Fruit fly (Drosophila melanogaster): ENCODE measurements around the gene bin.

dm6 chr3L:7006421-7006820, 16.0 kb downstream of the bin start:
- TF ChIP-seq br (GFP tag; optimal IDR thresholded peaks at IDR 0.05) (no peak), Dif (GFP tag; optimal IDR thresholded peaks at IDR 0.05; ENCODE audit: partially characterized antibody) (no peak), h (GFP tag; optimal IDR thresholded peaks at IDR 0.05) (no peak), OdsH (GFP tag; optimal IDR thresholded peaks at IDR 0.05) (no peak)
